Worm (Caenorhabditis elegans) whole organism, young adult: ENCODE data around the gene dao-4.

Source experiments
- B0019.2 ChIP-seq: fragments of 200-800 bp; sonication (Bioruptor generic); conservative IDR thresholded peaks from 2 replicates; pipeline ENCODE4 v1.3.6; 2022; ENCODE audit warnings: missing genetic modification reagents, missing genetic modification characterization, missing compliant biosample characterization
- C06A6.2 ChIP-seq: fragments of 200-800 bp; sonication (Bioruptor generic); conservative IDR thresholded peaks from 2 replicates; pipeline ENCODE4 v1.3.6; 2022; ENCODE audit warnings: missing genetic modification characterization, missing compliant biosample characterization
- D2030.7 ChIP-seq: fragments of 200-800 bp; sonication (Bioruptor generic); IDR thresholded peaks from 2 replicates; pipeline ENCODE4 v1.3.6; 2022; ENCODE audit warnings: missing genetic modification reagents, missing genetic modification characterization, missing compliant biosample characterization
- F23B12.7 ChIP-seq: sonication (generic microtip); optimal IDR thresholded peaks from 2 replicates; lab custom pipeline; 2017; ENCODE audit warnings: missing genetic modification characterization, mild to moderate bottlenecking, missing compliant biosample characterization, antibody characterized with exemption, moderate library complexity; ENCODE audit not compliant: insufficient read depth
- F33H1.4 ChIP-seq: fragments of 200-800 bp; sonication (Bioruptor generic); IDR thresholded peaks from 2 replicates; pipeline ENCODE4 v1.3.6; 2022; ENCODE audit warnings: missing genetic modification reagents, missing genetic modification characterization, missing compliant biosample characterization
- F55B11.4 ChIP-seq: sonication (generic microtip); optimal IDR thresholded peaks from 2 replicates; lab custom pipeline; 2016; ENCODE audit warnings: missing compliant biosample characterization, missing genetic modification characterization, borderline replicate concordance; ENCODE audit not compliant: insufficient read depth
- F57C9.4 ChIP-seq: sonication (generic microtip); optimal IDR thresholded peaks from 2 replicates; lab custom pipeline; 2017; ENCODE audit warnings: mild to moderate bottlenecking, missing genetic modification characterization, missing compliant biosample characterization
- K12H6.12 ChIP-seq: fragments of 200-800 bp; sonication (Bioruptor generic); optimal IDR thresholded peaks from 2 replicates; lab custom pipeline; 2018; ENCODE audit warnings: mild to moderate bottlenecking, missing genetic modification characterization, missing compliant biosample characterization
- T07F8.4 ChIP-seq: sonication (generic microtip); optimal IDR thresholded peaks from 2 replicates; lab custom pipeline; 2016; ENCODE audit warnings: mild to moderate bottlenecking, missing genetic modification characterization, moderate library complexity, missing compliant biosample characterization
- T26A5.8 ChIP-seq: sonication (generic microtip); optimal IDR thresholded peaks from 2 replicates; lab custom pipeline; 2016; ENCODE audit warnings: missing genetic modification characterization, missing compliant biosample characterization
- aptf-3 ChIP-seq: fragments of 200-800 bp; sonication (Bioruptor generic); IDR thresholded peaks from 2 replicates; pipeline ENCODE4 v1.3.6; 2022; ENCODE audit warnings: missing genetic modification characterization, missing compliant biosample characterization
- attf-5 ChIP-seq: fragments of 200-800 bp; sonication (Bioruptor generic); optimal IDR thresholded peaks from 2 replicates; lab custom pipeline; 2018; ENCODE audit warnings: mild to moderate bottlenecking, missing genetic modification characterization, missing compliant biosample characterization
- attf-6 ChIP-seq: fragments of 200-800 bp; sonication (Bioruptor generic); IDR thresholded peaks from 2 replicates; pipeline ENCODE4 v1.3.6; 2022; ENCODE audit warnings: missing genetic modification reagents, missing genetic modification characterization, missing compliant biosample characterization
- cebp-2 ChIP-seq: fragments of 200-800 bp; sonication (Bioruptor generic); IDR thresholded peaks from 2 replicates; pipeline ENCODE4 v1.3.6; 2022; ENCODE audit warnings: missing genetic modification characterization, missing compliant biosample characterization
- ceh-58 ChIP-seq: fragments of 200-800 bp; sonication (Bioruptor generic); IDR thresholded peaks from 2 replicates; pipeline ENCODE4 v1.3.6; 2022; ENCODE audit warnings: missing genetic modification characterization, missing compliant biosample characterization
- ceh-79 ChIP-seq: sonication (generic microtip); optimal IDR thresholded peaks from 2 replicates; lab custom pipeline; 2017; ENCODE audit warnings: mild to moderate bottlenecking, missing genetic modification characterization, missing compliant biosample characterization
- chd-7 ChIP-seq: sonication (generic microtip); optimal IDR thresholded peaks from 2 replicates; lab custom pipeline; 2016; ENCODE audit warnings: mild to moderate bottlenecking, missing genetic modification characterization, moderate library complexity, missing compliant biosample characterization
- dox-1 ChIP-seq: fragments of 200-800 bp; sonication (Bioruptor generic); IDR thresholded peaks from 2 replicates; pipeline ENCODE4 v1.3.6; 2022; ENCODE audit warnings: missing genetic modification reagents, missing genetic modification characterization, missing compliant biosample characterization
- efl-1 ChIP-seq: fragments of 150-350 bp; optimal IDR thresholded peaks from 2 replicates; lab custom pipeline; 2014; ENCODE audit warnings: missing biosample characterization, missing genetic modification reagents, missing genetic modification characterization
- egl-18 ChIP-seq: fragments of 200-800 bp; sonication (Bioruptor generic); IDR thresholded peaks from 2 replicates; pipeline ENCODE4 v1.3.6; 2022; ENCODE audit warnings: missing genetic modification reagents, missing genetic modification characterization, missing compliant biosample characterization
- fkh-3 ChIP-seq: sonication (generic microtip); optimal IDR thresholded peaks from 2 replicates; lab custom pipeline; 2016; ENCODE audit warnings: mild to moderate bottlenecking, missing genetic modification characterization, missing compliant biosample characterization
- let-607 ChIP-seq, 2 experiments: fragments of 200-800 bp in 1 of 2; sonication (Bioruptor generic) in 1 of 2; sonication (generic microtip) in 1 of 2; optimal IDR thresholded peaks; 2 replicates each; lab custom pipeline; 2016 to 2018; ENCODE audit warnings: mild to moderate bottlenecking in 2 of 2, missing compliant biosample characterization in 2 of 2, missing genetic modification characterization in 2 of 2, moderate library complexity in 2 of 2, missing genotype in 1 of 2
- lin-40 ChIP-seq: sonication (generic microtip); optimal IDR thresholded peaks from 2 replicates; lab custom pipeline; 2016; ENCODE audit warnings: missing genetic modification characterization, mild to moderate bottlenecking, missing compliant biosample characterization, missing genotype, missing genetic modification reagents
- lsy-27 ChIP-seq: sonication (generic microtip); optimal IDR thresholded peaks from 2 replicates; lab custom pipeline; 2017; ENCODE audit warnings: missing genetic modification characterization, mild to moderate bottlenecking, missing compliant biosample characterization, antibody characterized with exemption, missing genotype, borderline replicate concordance; ENCODE audit not compliant: insufficient read depth
- madf-10 ChIP-seq: sonication (generic microtip); optimal IDR thresholded peaks from 2 replicates; lab custom pipeline; 2016; ENCODE audit warnings: mild to moderate bottlenecking, missing genetic modification characterization, missing compliant biosample characterization
- madf-8 ChIP-seq: fragments of 200-800 bp; sonication (Bioruptor generic); conservative IDR thresholded peaks from 2 replicates; pipeline ENCODE4 v1.3.6; 2022; ENCODE audit warnings: missing genetic modification reagents, missing genetic modification characterization, missing compliant biosample characterization
- mxl-1 ChIP-seq: sonication (generic microtip); optimal IDR thresholded peaks from 2 replicates; lab custom pipeline; 2016; ENCODE audit warnings: missing genetic modification characterization, missing compliant biosample characterization
- nfya-1 ChIP-seq: sonication (generic microtip); optimal IDR thresholded peaks from 2 replicates; lab custom pipeline; 2017; ENCODE audit warnings: antibody characterized with exemption, missing compliant biosample characterization, missing genetic modification characterization, borderline replicate concordance; ENCODE audit not compliant: insufficient read depth
- nfyb-1 ChIP-seq: fragments of 200-800 bp; sonication (Bioruptor generic); IDR thresholded peaks from 2 replicates; pipeline ENCODE4 v1.3.6; 2022; ENCODE audit warnings: missing genetic modification reagents, missing genetic modification characterization, missing compliant biosample characterization
- pha-4 ChIP-seq: fragments of 150-350 bp; sonication (generic microtip); optimal IDR thresholded peaks from 2 replicates; lab custom pipeline; 2014; ENCODE audit warnings: missing biosample characterization, missing genetic modification reagents, missing genetic modification characterization
- repo-1 ChIP-seq: sonication (generic microtip); optimal IDR thresholded peaks from 2 replicates; lab custom pipeline; 2017; ENCODE audit warnings: mild to moderate bottlenecking, missing genetic modification characterization, missing compliant biosample characterization
- sdz-38 ChIP-seq: sonication (generic microtip); optimal IDR thresholded peaks from 2 replicates; lab custom pipeline; 2016; ENCODE audit warnings: missing genotype, missing genetic modification characterization, missing compliant biosample characterization
- sea-2 ChIP-seq: fragments of 200-800 bp; sonication (Bioruptor generic); IDR thresholded peaks from 2 replicates; pipeline ENCODE4 v1.3.6; 2022; ENCODE audit warnings: missing genetic modification characterization, missing compliant biosample characterization
- snpc-1.3 ChIP-seq: sonication (generic microtip); optimal IDR thresholded peaks from 2 replicates; lab custom pipeline; 2017; ENCODE audit warnings: missing genetic modification characterization, mild to moderate bottlenecking, missing compliant biosample characterization, antibody characterized with exemption, moderate library complexity, missing genotype, missing genetic modification reagents; ENCODE audit not compliant: insufficient read depth
- snpc-3.4 ChIP-seq: sonication (generic microtip); optimal IDR thresholded peaks from 2 replicates; lab custom pipeline; 2017; ENCODE audit warnings: missing genetic modification characterization, mild to moderate bottlenecking, missing compliant biosample characterization, antibody characterized with exemption, moderate library complexity, missing genotype, missing genetic modification reagents
- snpc-4 ChIP-seq, 5 experiments: fragments of 150-350 bp in 1 of 5; sonication (generic microtip) in 4 of 5; optimal IDR thresholded peaks; 2 replicates each; lab custom pipeline; 2014 to 2018; ENCODE audit warnings: missing genetic modification characterization in 5 of 5, missing biosample characterization in 3 of 5, antibody characterized with exemption in 2 of 5, mild to moderate bottlenecking in 2 of 5, missing compliant biosample characterization in 2 of 5, missing genotype in 2 of 5, moderate library complexity in 2 of 5, missing genetic modification reagents in 1 of 5
- somi-1 ChIP-seq: fragments of 200-800 bp; sonication (Bioruptor generic); optimal IDR thresholded peaks from 2 replicates; lab custom pipeline; 2018; ENCODE audit warnings: mild to moderate bottlenecking, missing genetic modification characterization, missing compliant biosample characterization
- tbx-9 ChIP-seq: sonication (generic microtip); optimal IDR thresholded peaks from 2 replicates; lab custom pipeline; 2016; ENCODE audit warnings: borderline replicate concordance, missing genetic modification characterization, inconsistent platforms, missing compliant biosample characterization
- tlf-1 ChIP-seq: fragments of 200-800 bp; sonication (Bioruptor generic); optimal IDR thresholded peaks from 2 replicates; lab custom pipeline; 2018; ENCODE audit warnings: mild to moderate bottlenecking, missing genetic modification characterization, missing compliant biosample characterization
- ztf-18 ChIP-seq: sonication (generic microtip); optimal IDR thresholded peaks from 2 replicates; lab custom pipeline; 2016; ENCODE audit warnings: missing genotype, mild to moderate bottlenecking, missing genetic modification characterization, missing compliant biosample characterization
- ztf-26 ChIP-seq: sonication (generic microtip); optimal IDR thresholded peaks from 2 replicates; lab custom pipeline; 2017; ENCODE audit warnings: missing genetic modification characterization, missing compliant biosample characterization
- ztf-28 ChIP-seq: fragments of 200-800 bp; sonication (Bioruptor generic); IDR thresholded peaks from 2 replicates; pipeline ENCODE4 v1.3.6; 2022; ENCODE audit warnings: missing genetic modification reagents, missing genetic modification characterization, missing compliant biosample characterization
- ztf-3 ChIP-seq: fragments of 200-800 bp; sonication (Bioruptor generic); optimal IDR thresholded peaks from 2 replicates; lab custom pipeline; 2018; ENCODE audit warnings: mild to moderate bottlenecking, missing genetic modification characterization, missing compliant biosample characterization

Gene dao-4

DNA sequence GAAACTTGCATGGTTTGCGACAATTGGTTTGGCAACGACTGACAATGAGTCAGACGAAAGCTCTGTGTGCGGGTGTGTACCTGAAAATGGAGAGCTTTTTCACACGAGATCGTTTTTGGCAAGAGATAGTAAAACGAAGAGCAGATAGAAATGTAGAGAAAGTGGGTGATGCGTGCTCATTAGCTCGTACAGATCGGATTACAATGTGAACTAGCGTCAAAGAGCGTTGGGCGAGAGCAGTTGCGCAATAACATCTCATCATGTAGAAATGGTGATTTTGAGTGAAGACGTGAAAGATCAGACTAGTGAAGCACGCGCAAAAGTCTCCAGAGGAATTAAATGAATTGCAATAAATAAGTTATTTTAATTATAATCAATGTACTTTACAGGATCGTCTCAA lies 20.1 kb downstream of the dao-4 start, which contains the start of gene flp-2 (continued):
- TF ChIP-seq T26A5.8 (tag; lab: Kevin White, UChicago), result no peak
- no peak for TF ChIP-seq nfyb-1 (GFP tag; lab: Robert Waterston, UW)
- TF ChIP-seq B0019.2, result no peak
- TF ChIP-seq fkh-3 (tag; lab: Kevin White, UChicago), result no peak
- no peak for TF ChIP-seq ztf-26 (tag; lab: Kevin White, UChicago)

DNA sequence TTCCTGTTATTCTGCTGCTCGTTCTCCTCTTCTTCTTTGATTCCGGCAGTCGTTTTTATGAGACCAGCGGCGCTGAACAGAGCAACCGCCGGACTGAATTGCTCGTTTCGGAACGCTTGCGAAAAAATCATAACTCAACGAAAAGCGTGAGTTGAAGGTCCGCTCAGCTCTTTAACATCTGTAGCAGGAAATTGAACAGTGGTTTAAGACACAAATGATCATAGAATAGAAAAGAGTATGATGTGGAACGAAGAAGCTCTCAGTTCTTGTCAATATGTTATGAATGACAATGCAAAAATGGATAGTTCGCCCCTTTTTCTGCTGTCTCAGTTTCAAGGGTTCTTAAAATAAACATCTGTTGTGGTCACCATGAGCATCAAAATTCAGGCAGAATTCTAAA lies 38.6 kb downstream of the dao-4 start:
- TF ChIP-seq attf-6 (GFP tag; lab: Robert Waterston, UW) (no peak), let-607 (tag; optimal IDR thresholded peaks at IDR 0.05; lab: Kevin White, UChicago) (no peak), tlf-1 (GFP tag; lab: Kevin White, UChicago) (no peak), ztf-28 (GFP tag; lab: Robert Waterston, UW) (no peak), nfyb-1 (GFP tag; lab: Robert Waterston, UW) (no peak), tbx-9 (tag; lab: Kevin White, UChicago) (no peak)

DNA sequence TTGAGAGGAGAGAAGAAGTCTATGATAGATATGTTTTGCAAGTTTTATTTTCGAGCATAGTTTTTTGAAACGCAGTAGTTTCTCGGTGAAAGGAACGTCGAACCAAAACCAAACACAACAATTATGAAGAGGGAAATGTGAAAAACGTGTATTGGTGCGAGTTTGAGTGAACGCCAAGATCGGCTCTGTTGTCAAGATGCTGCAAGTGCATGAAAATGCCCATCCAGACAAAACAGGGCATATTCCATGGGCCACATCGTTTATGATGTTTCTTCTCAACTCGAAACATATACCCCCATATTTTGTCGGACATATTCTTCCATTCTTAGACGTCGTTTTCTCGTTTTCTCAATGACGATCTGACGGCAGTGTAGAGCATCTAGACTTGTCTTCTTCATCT lies 47.9 kb downstream of the dao-4 start:
- TF ChIP-seq F33H1.4 (no peak), ceh-79 (no peak), aptf-3 (no peak)
- TF ChIP-seq, all 124 proteins: peak for 0

DNA sequence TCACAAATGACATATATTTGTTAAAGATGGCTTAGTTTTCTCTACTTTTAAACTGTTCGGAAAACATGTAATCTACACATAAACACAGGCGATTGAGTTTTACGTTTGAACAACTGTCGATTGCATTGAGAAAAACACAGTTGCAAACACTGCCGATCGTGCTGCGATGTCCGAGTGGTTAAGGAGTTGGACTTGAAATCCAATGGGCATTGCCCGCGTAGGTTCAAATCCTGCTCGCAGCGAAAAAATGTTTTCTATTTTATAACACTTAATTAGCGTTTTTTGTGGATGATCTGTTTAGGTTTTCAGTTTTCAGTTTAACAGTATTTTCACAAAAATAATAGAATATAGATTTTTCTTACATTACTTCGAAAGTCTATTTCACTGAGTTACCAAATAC lies 49.2 kb downstream of the dao-4 start:
- no peak for TF ChIP-seq attf-5 (GFP tag; lab: Kevin White, UChicago)
- no peak for TF ChIP-seq C06A6.2 (GFP tag; lab: Robert Waterston, UW)
- TF ChIP-seq ztf-26 (tag; lab: Kevin White, UChicago), result no peak
- no peak for TF ChIP-seq K12H6.12
- TF ChIP-seq madf-8 (GFP tag; lab: Robert Waterston, UW), result no peak
- no peak for TF ChIP-seq dox-1 (GFP tag; lab: Robert Waterston, UW)
- TF ChIP-seq lsy-27, result no peak
- no peak for TF ChIP-seq cebp-2 (GFP tag; lab: Robert Waterston, UW)
- TF ChIP-seq F55B11.4 (tag; lab: Kevin White, UChicago), result no peak
- no peak for TF ChIP-seq sea-2 (GFP tag; lab: Robert Waterston, UW)
- TF ChIP-seq B0019.2, result no peak
- TF ChIP-seq ztf-18 (tag; lab: Kevin White, UChicago), result peak; percentile 42
- TF ChIP-seq D2030.7, result peak; percentile 63
- TF ChIP-seq efl-1 (GFP tag; lab: Kevin White, UChicago), result no peak
- TF ChIP-seq repo-1 (tag; lab: Kevin White, UChicago), result no peak
- TF ChIP-seq egl-18 (GFP tag; lab: Robert Waterston, UW), result no peak
- TF ChIP-seq somi-1, result peak; percentile 29
- TF ChIP-seq F23B12.7 (tag; lab: Kevin White, UChicago), result no peak
- no peak for TF ChIP-seq ztf-3
- TF ChIP-seq lin-40 (tag; lab: Kevin White, UChicago), result no peak
- TF ChIP-seq pha-4 (tag; lab: Kevin White, UChicago), result no peak
- no peak for TF ChIP-seq ceh-58 (GFP tag; lab: Robert Waterston, UW)
- peak; percentile 63 for TF ChIP-seq mxl-1 (tag; lab: Kevin White, UChicago)
- TF ChIP-seq snpc-1.3 (tag; lab: Kevin White, UChicago), result no peak
- no peak for TF ChIP-seq chd-7
- TF ChIP-seq sdz-38 (tag; lab: Kevin White, UChicago), result no peak
- TF ChIP-seq T07F8.4, result no peak
- peak; percentile 23 for TF ChIP-seq snpc-3.4 (tag; lab: Kevin White, UChicago)
- peak; percentile 45 for TF ChIP-seq madf-10 (tag; lab: Kevin White, UChicago)
- peak; percentile 70 for TF ChIP-seq snpc-4 (GFP tag; optimal IDR thresholded peaks at IDR 0.05; lab: Kevin White, UChicago)
- peak in 1 of 4 experiments; percentile 60 for TF ChIP-seq snpc-4 (tag; optimal IDR thresholded peaks at IDR 0.05; lab: Kevin White, UChicago)
- no peak for TF ChIP-seq F57C9.4
- no peak for TF ChIP-seq nfya-1 (tag; lab: Kevin White, UChicago)
